Worm (Caenorhabditis elegans): ENCODE results near the gene set-21.

The set-21 gene

DNA sequence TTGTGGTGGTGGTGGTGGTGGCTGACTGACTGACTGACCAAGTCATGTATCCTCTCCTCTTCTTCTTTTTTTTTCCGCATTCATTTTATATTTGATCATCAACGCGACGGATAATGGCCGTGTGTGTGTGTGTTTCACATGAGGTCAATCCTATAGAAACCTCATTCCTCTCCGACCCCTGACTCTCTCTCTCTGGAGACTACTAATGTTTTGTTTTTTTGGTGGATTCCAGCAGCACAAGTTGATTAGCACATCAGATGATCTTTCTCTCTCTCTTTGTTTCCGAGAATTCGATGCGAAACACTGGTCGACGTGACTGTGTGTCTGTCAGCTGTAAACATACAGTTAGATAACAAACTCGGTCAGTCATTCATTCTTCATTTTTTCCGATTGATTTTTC is 14.5 kb downstream of the set-21 start, which contains the start of gene Y24D9A.7 (continued):
- peak; percentile 93 for TF ChIP-seq hlh-30 (tag; optimal IDR thresholded peaks at IDR 0.05; ENCODE audit: insufficient read depth)
- peak; percentile 58 for TF ChIP-seq dmd-6 (GFP tag; IDR thresholded peaks at IDR 0.05)
- no peak for TF ChIP-seq lin-13 (GFP tag; optimal IDR thresholded peaks at IDR 0.05)
- TF ChIP-seq tra-1 (GFP tag; IDR thresholded peaks at IDR 0.05), result no peak
- TF ChIP-seq nhr-237 (tag; optimal IDR thresholded peaks at IDR 0.05), result no peak
- no peak for TF ChIP-seq ctbp-1 (GFP tag; IDR thresholded peaks at IDR 0.05)
- peak; percentile 54 for TF ChIP-seq dve-1 (tag; optimal IDR thresholded peaks at IDR 0.05; ENCODE audit: insufficient read depth)
- TF ChIP-seq daf-12 (tag; optimal IDR thresholded peaks at IDR 0.05), result no peak
- peak; percentile 56 for TF ChIP-seq nhr-28 (tag; optimal IDR thresholded peaks at IDR 0.05)

DNA sequence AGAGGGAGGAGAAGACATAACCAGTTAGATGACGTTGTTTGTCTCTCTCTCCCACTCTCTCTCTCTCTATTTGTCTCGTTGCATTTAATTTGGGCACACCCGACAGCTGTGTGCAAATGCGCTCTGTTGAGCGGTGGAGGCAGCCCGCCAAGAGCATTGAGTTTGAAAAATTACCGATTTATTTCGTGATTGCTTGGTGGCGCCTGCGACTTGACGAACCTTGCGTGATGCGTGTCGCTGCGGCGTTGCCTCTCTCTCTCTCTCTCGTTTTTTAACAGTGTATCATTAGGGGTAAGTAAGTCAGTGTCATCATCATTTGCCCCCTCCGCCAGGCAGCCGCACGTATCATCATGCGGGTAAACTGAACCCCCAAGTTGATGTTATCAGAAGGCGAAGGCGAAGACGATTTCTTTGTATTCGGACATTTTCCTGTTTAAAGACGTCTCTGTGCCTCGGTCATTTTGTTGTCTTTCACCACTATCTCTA is 15.5 kb downstream of the set-21 start:
- TF ChIP-seq pha-4 (GFP tag; IDR thresholded peaks at IDR 0.05) (no peak), pha-4 (tag; optimal IDR thresholded peaks at IDR 0.05) (no peak), unc-130 (GFP tag; optimal IDR thresholded peaks at IDR 0.05) (no peak), nhr-28 (tag; optimal IDR thresholded peaks at IDR 0.05) (peak; percentile 69), Y105C5A.15 (GFP tag; IDR thresholded peaks at IDR 0.05) (no peak), sdz-12 (GFP tag; optimal IDR thresholded peaks at IDR 0.05) (peak; percentile 58), egl-43 (GFP tag; IDR thresholded peaks at IDR 0.05) (peak; percentile 61; the same call in 1 of the 2 replicates), T20F7.1 (GFP tag; optimal IDR thresholded peaks at IDR 0.05) (peak; percentile 38), daf-8 (GFP tag; IDR thresholded peaks at IDR 0.05) (no peak), rbr-2 (tag; optimal IDR thresholded peaks at IDR 0.05) (peak; percentile 70), mxl-3 (GFP tag; optimal IDR thresholded peaks at IDR 0.05) (peak; percentile 41), lin-38 (GFP tag; IDR thresholded peaks at IDR 0.05) (peak; percentile 89), nhr-25 (tag; optimal IDR thresholded peaks at IDR 0.05; ENCODE audit: borderline replicate concordance, insufficient read depth) (peak; percentile 8), set-16 (GFP tag; IDR thresholded peaks at IDR 0.05) (peak; percentile 53), aha-1 (tag) (peak; percentile 96), daf-19 (GFP tag; conservative IDR thresholded peaks at IDR 0.05) (no peak), daf-12 (tag; optimal IDR thresholded peaks at IDR 0.05) (no peak), fkh-10 (GFP tag; optimal IDR thresholded peaks at IDR 0.05) (peak; percentile 39), ztf-7 (tag; optimal IDR thresholded peaks at IDR 0.05) (no peak), lin-29 (GFP tag; IDR thresholded peaks at IDR 0.05) (no peak), aly-2 (tag; optimal IDR thresholded peaks at IDR 0.05) (no peak), mdl-1 (tag; optimal IDR thresholded peaks at IDR 0.05) (peak; percentile 32 to 58), zip-2 (tag; optimal IDR thresholded peaks at IDR 0.05) (no peak), dpl-1 (GFP tag; optimal IDR thresholded peaks at IDR 0.05) (peak; percentile 67), dmd-6 (GFP tag; IDR thresholded peaks at IDR 0.05) (peak; percentile 67), tra-1 (GFP tag; IDR thresholded peaks at IDR 0.05) (no peak; the same call in 1 of the 2 replicates), ces-1 (GFP tag; optimal IDR thresholded peaks at IDR 0.05) (no peak), nhr-77 (tag; optimal IDR thresholded peaks at IDR 0.05) (no peak), lin-13 (GFP tag; optimal IDR thresholded peaks at IDR 0.05) (peak; percentile 65), lsy-2 (tag; optimal IDR thresholded peaks at IDR 0.05) (peak; percentile 54 to 67), unc-62 (GFP tag; optimal IDR thresholded peaks at IDR 0.05 in 1 of 2) (peak in 1 of 2 experiments; percentile 100), unc-62 (tag; optimal IDR thresholded peaks at IDR 0.05) (no peak), T26A8.4 (GFP tag; IDR thresholded peaks at IDR 0.05) (no peak), gei-8 (GFP tag; optimal IDR thresholded peaks at IDR 0.05) (no peak), hmg-1.1 (GFP tag; IDR thresholded peaks at IDR 0.05) (peak; percentile 45), hlh-11 (tag; optimal IDR thresholded peaks at IDR 0.05) (peak; percentile 90), mes-2 (tag; optimal IDR thresholded peaks at IDR 0.05; ENCODE audit: poor library complexity, severe bottlenecking) (peak; percentile 49), nhr-41 (GFP tag; IDR thresholded peaks at IDR 0.05) (peak; percentile 37; the same call in 1 of the 2 replicates), lin-1 (GFP tag; IDR thresholded peaks at IDR 0.05) (peak; percentile 79), pqm-1 (tag; optimal IDR thresholded peaks at IDR 0.05) (peak; percentile 31), nhr-10 (tag; optimal IDR thresholded peaks at IDR 0.05) (no peak), snpc-1.2 (GFP tag; IDR thresholded peaks at IDR 0.05) (no peak), hlh-30 (tag; optimal IDR thresholded peaks at IDR 0.05; ENCODE audit: insufficient read depth) (peak; percentile 86), saeg-2 (GFP tag; IDR thresholded peaks at IDR 0.05) (0 out of 2 replicates have a peak, but pooled peaks have one; percentile 24)
